Worm (Caenorhabditis elegans) whole organism, L4/young adult: ENCODE results near the gene bath-9.
A peak's percentile ranks its signal among the peaks of the same experiment; 100 is the strongest.

Source experiments
- W03F9.2 ChIP-seq: fragments of 150-350 bp; optimal IDR thresholded peaks from 2 replicates; lab custom pipeline; 2014; ENCODE audit warnings: missing biosample characterization, missing genetic modification characterization
- dao-5 ChIP-seq: sonication (generic microtip); optimal IDR thresholded peaks from 2 replicates; lab custom pipeline; 2016; ENCODE audit warnings: missing genotype, missing genetic modification characterization, moderate library complexity, missing compliant biosample characterization
- him-1 ChIP-seq: sonication (generic microtip); optimal IDR thresholded peaks from 2 replicates; lab custom pipeline; 2016; ENCODE audit warnings: missing genotype, missing genetic modification reagents, missing genetic modification characterization, missing compliant biosample characterization

DNA sequence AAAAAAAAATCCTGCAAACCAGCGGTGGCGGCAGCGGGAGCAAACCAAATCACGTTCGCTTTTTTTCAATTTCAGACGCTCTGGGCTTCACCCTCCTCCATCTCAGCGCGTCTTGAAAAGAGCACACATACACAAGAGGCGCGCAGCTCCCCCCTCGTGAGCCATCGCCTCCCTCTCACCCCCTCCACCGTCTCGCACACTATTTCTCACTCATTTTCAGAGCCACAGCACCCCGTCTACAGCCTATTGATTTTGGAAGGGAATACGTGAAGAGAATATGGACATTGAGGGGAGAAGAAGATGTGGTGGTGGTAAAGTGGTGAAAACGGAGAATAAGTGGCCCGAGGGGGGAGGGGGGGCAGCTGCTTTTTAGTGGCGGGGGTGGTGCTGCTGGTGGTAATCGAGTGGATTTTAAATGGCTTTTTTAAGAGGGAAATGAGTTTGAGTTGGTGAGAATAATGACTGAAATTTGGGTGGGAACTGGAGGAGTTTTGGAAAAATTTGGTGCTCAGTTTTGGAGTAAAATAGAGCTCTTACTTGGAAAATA lies 51.3 kb downstream of the bath-9 start:
- TF ChIP-seq W03F9.2 (tag; lab: Kevin White, UChicago) (no peak), him-1 (tag; lab: Kevin White, UChicago) (peak; percentile 84), dao-5 (tag; lab: Kevin White, UChicago) (no peak)
